Worm (Caenorhabditis elegans) whole organism, late embryonic: ENCODE data around the gene Y71H2B.11.
A peak's percentile ranks its signal among the peaks of the same experiment; 100 is the strongest.

ENCODE experiments used
- C08G9.2 ChIP-seq: sonication (generic microtip); optimal IDR thresholded peaks from 2 replicates; lab custom pipeline; 2016; ENCODE audit warnings: mild to moderate bottlenecking, missing genetic modification characterization, moderate library complexity, missing compliant biosample characterization
- K02D7.2 ChIP-seq: sonication (generic microtip); optimal IDR thresholded peaks from 2 replicates; lab custom pipeline; 2017; ENCODE audit warnings: mild to moderate bottlenecking, missing genetic modification characterization, missing compliant biosample characterization
- K09A11.1 ChIP-seq: sonication (generic microtip); optimal IDR thresholded peaks from 2 replicates; lab custom pipeline; 2017; ENCODE audit warnings: antibody characterized with exemption, mild to moderate bottlenecking, missing genetic modification characterization, missing compliant biosample characterization; ENCODE audit not compliant: insufficient read depth
- ceh-19 ChIP-seq: fragments of 200-800 bp; sonication (Bioruptor generic); optimal IDR thresholded peaks from 2 replicates; lab custom pipeline; 2018; ENCODE audit warnings: mild to moderate bottlenecking, missing genetic modification characterization, missing compliant biosample characterization
- ceh-2 ChIP-seq: sonication (generic microtip); optimal IDR thresholded peaks from 2 replicates; lab custom pipeline; 2016; ENCODE audit warnings: missing genotype, missing genetic modification characterization, missing compliant biosample characterization
- ceh-22 ChIP-seq: sonication (generic microtip); optimal IDR thresholded peaks from 2 replicates; lab custom pipeline; 2017; ENCODE audit warnings: missing biosample characterization, missing genetic modification characterization
- ceh-30 ChIP-seq: fragments of 150-350 bp; optimal IDR thresholded peaks from 2 replicates; lab custom pipeline; 2014; ENCODE audit warnings: missing biosample characterization, missing genetic modification characterization
- ceh-31 ChIP-seq: sonication (generic microtip); optimal IDR thresholded peaks from 2 replicates; lab custom pipeline; 2016; ENCODE audit warnings: missing genetic modification characterization, missing compliant biosample characterization
- ceh-45 ChIP-seq: fragments of 200-800 bp; sonication (Bioruptor generic); IDR thresholded peaks from 2 replicates; pipeline ENCODE4 v1.3.6; 2022; ENCODE audit warnings: missing genetic modification reagents, missing genetic modification characterization, missing compliant biosample characterization
- ceh-6 ChIP-seq: fragments of 200-800 bp; sonication (Bioruptor generic); optimal IDR thresholded peaks from 2 replicates; lab custom pipeline; 2018; ENCODE audit warnings: mild to moderate bottlenecking, missing genetic modification characterization, missing compliant biosample characterization
- ceh-9 ChIP-seq: sonication (generic microtip); optimal IDR thresholded peaks from 2 replicates; lab custom pipeline; 2016; ENCODE audit warnings: mild to moderate bottlenecking, missing genetic modification characterization, inconsistent platforms, missing compliant biosample characterization
- che-1 ChIP-seq: sonication (generic microtip); optimal IDR thresholded peaks from 2 replicates; lab custom pipeline; 2016; ENCODE audit warnings: mild to moderate bottlenecking, missing genetic modification characterization, missing compliant biosample characterization
- dmd-4 ChIP-seq: sonication (generic microtip); optimal IDR thresholded peaks from 2 replicates; lab custom pipeline; 2016; ENCODE audit warnings: borderline replicate concordance, missing genetic modification characterization, missing compliant biosample characterization
- dve-1 ChIP-seq: sonication (generic microtip); optimal IDR thresholded peaks from 2 replicates; lab custom pipeline; 2017; ENCODE audit warnings: antibody characterized with exemption, mild to moderate bottlenecking, missing genetic modification characterization, missing compliant biosample characterization
- elt-2 ChIP-seq: sonication (generic microtip); optimal IDR thresholded peaks from 2 replicates; lab custom pipeline; 2016; ENCODE audit warnings: missing genetic modification reagents, missing genetic modification characterization, missing compliant biosample characterization
- elt-4 ChIP-seq: sonication (generic microtip); optimal IDR thresholded peaks from 2 replicates; lab custom pipeline; 2016; ENCODE audit warnings: missing genetic modification characterization, missing compliant biosample characterization
- ets-4 ChIP-seq: sonication (generic microtip); optimal IDR thresholded peaks from 2 replicates; lab custom pipeline; 2016; ENCODE audit warnings: missing genetic modification characterization, missing compliant biosample characterization
- fax-1 ChIP-seq: sonication (generic microtip); optimal IDR thresholded peaks from 2 replicates; lab custom pipeline; 2016; ENCODE audit warnings: missing genotype, missing genetic modification characterization, missing compliant biosample characterization
- fkh-6 ChIP-seq: sonication (generic microtip); optimal IDR thresholded peaks from 2 replicates; lab custom pipeline; 2016; ENCODE audit warnings: missing genetic modification characterization, missing compliant biosample characterization
- hlh-13 ChIP-seq: fragments of 200-800 bp; sonication (Bioruptor generic); optimal IDR thresholded peaks from 2 replicates; lab custom pipeline; 2018; ENCODE audit warnings: mild to moderate bottlenecking, missing genetic modification characterization, missing compliant biosample characterization
- hlh-30 ChIP-seq: sonication (generic microtip); optimal IDR thresholded peaks from 2 replicates; lab custom pipeline; 2017; ENCODE audit warnings: antibody characterized with exemption, missing genetic modification characterization, missing compliant biosample characterization; ENCODE audit not compliant: insufficient read depth
- hlh-6 ChIP-seq: sonication (generic microtip); optimal IDR thresholded peaks from 2 replicates; lab custom pipeline; 2016; ENCODE audit warnings: missing genotype, missing genetic modification characterization, missing compliant biosample characterization
- hlh-8 ChIP-seq: sonication (generic microtip); optimal IDR thresholded peaks from 2 replicates; lab custom pipeline; 2016; ENCODE audit warnings: missing genotype, missing genetic modification characterization, missing compliant biosample characterization
- lim-6 ChIP-seq: sonication (generic microtip); optimal IDR thresholded peaks from 2 replicates; lab custom pipeline; 2016; ENCODE audit warnings: missing genetic modification characterization, missing compliant biosample characterization
- lin-11 ChIP-seq: fragments of 200-800 bp; sonication (Bioruptor generic); optimal IDR thresholded peaks from 2 replicates; lab custom pipeline; 2018; ENCODE audit warnings: mild to moderate bottlenecking, missing genetic modification characterization, missing compliant biosample characterization
- nfya-1 ChIP-seq: sonication (generic microtip); optimal IDR thresholded peaks from 2 replicates; lab custom pipeline; 2017; ENCODE audit warnings: missing genetic modification characterization, mild to moderate bottlenecking, missing compliant biosample characterization, antibody characterized with exemption, moderate library complexity
- nhr-11 ChIP-seq: fragments of 150-350 bp; optimal IDR thresholded peaks from 2 replicates; lab custom pipeline; 2014; ENCODE audit warnings: missing biosample characterization, missing genetic modification characterization
- nhr-232 ChIP-seq: sonication (generic microtip); optimal IDR thresholded peaks from 2 replicates; lab custom pipeline; 2016; ENCODE audit warnings: missing genetic modification characterization, missing compliant biosample characterization
- odd-2 ChIP-seq: sonication (generic microtip); optimal IDR thresholded peaks from 2 replicates; lab custom pipeline; 2017; ENCODE audit warnings: antibody characterized with exemption, mild to moderate bottlenecking, missing genetic modification characterization, missing compliant biosample characterization
- pax-1 ChIP-seq: fragments of 150-350 bp; optimal IDR thresholded peaks from 2 replicates; lab custom pipeline; 2014; ENCODE audit warnings: missing biosample characterization, missing genetic modification characterization
- pha-2 ChIP-seq: sonication (generic microtip); optimal IDR thresholded peaks from 2 replicates; lab custom pipeline; 2017; ENCODE audit warnings: mild to moderate bottlenecking, missing genetic modification characterization, missing compliant biosample characterization
- pha-4 ChIP-seq: fragments of 150-350 bp; optimal IDR thresholded peaks from 2 replicates; lab custom pipeline; 2018; ENCODE audit warnings: missing biosample characterization, missing genetic modification reagents, missing genetic modification characterization
- pqm-1 ChIP-seq: sonication (generic microtip); optimal IDR thresholded peaks from 2 replicates; lab custom pipeline; 2016; ENCODE audit warnings: missing genetic modification characterization, missing compliant biosample characterization
- pros-1 ChIP-seq: fragments of 150-350 bp; optimal IDR thresholded peaks from 2 replicates; lab custom pipeline; 2014; ENCODE audit warnings: missing biosample characterization, missing genetic modification reagents, missing genetic modification characterization
- rnt-1 ChIP-seq: sonication (generic microtip); optimal IDR thresholded peaks from 2 replicates; lab custom pipeline; 2016; ENCODE audit warnings: missing genetic modification characterization, missing compliant biosample characterization
- sdc-2 ChIP-seq: sonication (generic microtip); optimal IDR thresholded peaks from 2 replicates; lab custom pipeline; 2016; ENCODE audit warnings: missing genotype, missing genetic modification characterization, missing compliant biosample characterization
- sox-2 ChIP-seq: fragments of 200-800 bp; sonication (Bioruptor generic); IDR thresholded peaks from 2 replicates; pipeline ENCODE4 v1.3.6; 2022; ENCODE audit warnings: missing genetic modification reagents, missing genetic modification characterization, missing compliant biosample characterization
- syd-9 ChIP-seq: sonication (generic microtip); optimal IDR thresholded peaks from 2 replicates; lab custom pipeline; 2016; ENCODE audit warnings: mild to moderate bottlenecking, missing genetic modification characterization, moderate library complexity, missing compliant biosample characterization
- unc-42 ChIP-seq: sonication (generic microtip); optimal IDR thresholded peaks from 2 replicates; lab custom pipeline; 2016; ENCODE audit warnings: missing genotype, missing genetic modification characterization, missing compliant biosample characterization
- unc-86 ChIP-seq: sonication (generic microtip); optimal IDR thresholded peaks from 2 replicates; lab custom pipeline; 2016; ENCODE audit warnings: missing genetic modification characterization, missing compliant biosample characterization
- zip-5 ChIP-seq: sonication (generic microtip); optimal IDR thresholded peaks from 2 replicates; lab custom pipeline; 2016; ENCODE audit warnings: missing genetic modification characterization, missing compliant biosample characterization
- ztf-16 ChIP-seq: sonication (generic microtip); optimal IDR thresholded peaks from 2 replicates; lab custom pipeline; 2017; ENCODE audit warnings: missing genetic modification characterization, missing compliant biosample characterization

Gene Y71H2B.11

ce11 chrIII:2596984-2597454 lies 6.8 kb upstream of the Y71H2B.11 start, which contains the start of gene apb-1 (continued):
- no peak for TF ChIP-seq elt-4
- peak; percentile 49 for TF ChIP-seq lin-11
- TF ChIP-seq ceh-19, result peak; percentile 79
- TF ChIP-seq ceh-6 (GFP tag; lab: Kevin White, UChicago), result peak; percentile 13
- no peak for TF ChIP-seq fkh-6 (tag; lab: Kevin White, UChicago)
- TF ChIP-seq elt-2 (tag; lab: Kevin White, UChicago), result peak; percentile 81
- TF ChIP-seq sox-2 (GFP tag; lab: Robert Waterston, UW), result peak; percentile 53
- TF ChIP-seq unc-86 (tag; lab: Kevin White, UChicago), result peak; percentile 79
- no peak for TF ChIP-seq ceh-22 (tag; lab: Kevin White, UChicago)
- TF ChIP-seq pha-2 (tag; lab: Kevin White, UChicago), result no peak
- TF ChIP-seq rnt-1 (tag; lab: Kevin White, UChicago), result peak; percentile 61
- no peak for TF ChIP-seq nhr-232 (tag; lab: Kevin White, UChicago)
- TF ChIP-seq ceh-30 (tag; lab: Kevin White, UChicago), result peak; percentile 58
- TF ChIP-seq hlh-8 (tag; lab: Kevin White, UChicago), result no peak
- TF ChIP-seq fax-1, result peak; percentile 20
- no peak for TF ChIP-seq pha-4
- no peak for TF ChIP-seq ceh-45 (GFP tag; lab: Robert Waterston, UW)
- no peak for TF ChIP-seq pros-1 (tag; lab: Kevin White, UChicago)
- TF ChIP-seq syd-9 (tag; lab: Kevin White, UChicago), result peak; percentile 31
- peak; percentile 85 for TF ChIP-seq unc-42 (tag; lab: Kevin White, UChicago)
- peak; percentile 44 for TF ChIP-seq pax-1 (tag; lab: Kevin White, UChicago)
- TF ChIP-seq ceh-9 (tag; lab: Kevin White, UChicago), result no peak
- TF ChIP-seq hlh-13 (GFP tag; lab: Kevin White, UChicago), result peak; percentile 19
- TF ChIP-seq sdc-2 (tag; lab: Kevin White, UChicago), result peak; percentile 28
- no peak for TF ChIP-seq hlh-30 (tag; lab: Kevin White, UChicago)
- TF ChIP-seq ceh-2 (tag; lab: Kevin White, UChicago), result peak; percentile 58
- TF ChIP-seq ceh-31 (tag; lab: Kevin White, UChicago), result peak; percentile 85
- TF ChIP-seq K09A11.1 (tag; lab: Kevin White, UChicago), result no peak
- TF ChIP-seq ztf-16 (tag; lab: Kevin White, UChicago), result peak; percentile 65
- no peak for TF ChIP-seq hlh-6
- TF ChIP-seq lim-6 (tag; lab: Kevin White, UChicago), result peak; percentile 15
- TF ChIP-seq nhr-11, result no peak
- TF ChIP-seq C08G9.2, result peak; percentile 62

- TF ChIP-seq hlh-8 (tag; lab: Kevin White, UChicago) (no peak), C08G9.2 (no peak), pha-4 (no peak), ceh-6 (GFP tag; lab: Kevin White, UChicago) (no peak), che-1 (tag; lab: Kevin White, UChicago) (no peak), ceh-2 (tag; lab: Kevin White, UChicago) (no peak), dve-1 (tag; lab: Kevin White, UChicago) (no peak), pqm-1 (tag; lab: Kevin White, UChicago) (no peak), nhr-232 (tag; lab: Kevin White, UChicago) (no peak), ets-4 (tag; lab: Kevin White, UChicago) (no peak), ceh-22 (tag; lab: Kevin White, UChicago) (no peak), zip-5 (no peak), sox-2 (GFP tag; lab: Robert Waterston, UW) (no peak), odd-2 (tag; lab: Kevin White, UChicago) (no peak), K02D7.2 (no peak), nfya-1 (tag; lab: Kevin White, UChicago) (no peak), ceh-9 (tag; lab: Kevin White, UChicago) (no peak), dmd-4 (no peak)
Observed at ce11 chrIII:2597753-2598152, 6.0 kb upstream of the Y71H2B.11 start, which contains the start of gene mdt-19. Gene mdt-19 (plus strand): TSS chrIII:2598053.
